Worm (Caenorhabditis elegans) whole organism, L4/young adult: ENCODE data around the gene R11F4.1.

Experiments
- W03F9.2 ChIP-seq: fragments of 150-350 bp; optimal IDR thresholded peaks from 2 replicates; lab custom pipeline; 2014; ENCODE audit warnings: missing biosample characterization, missing genetic modification characterization
- dao-5 ChIP-seq: sonication (generic microtip); optimal IDR thresholded peaks from 2 replicates; lab custom pipeline; 2016; ENCODE audit warnings: missing genotype, missing genetic modification characterization, moderate library complexity, missing compliant biosample characterization
- him-1 ChIP-seq: sonication (generic microtip); optimal IDR thresholded peaks from 2 replicates; lab custom pipeline; 2016; ENCODE audit warnings: missing genotype, missing genetic modification reagents, missing genetic modification characterization, missing compliant biosample characterization

- TF ChIP-seq him-1 (tag; lab: Kevin White, UChicago): no peak
- no peak for TF ChIP-seq dao-5 (tag; lab: Kevin White, UChicago)
- no peak for TF ChIP-seq W03F9.2 (tag; lab: Kevin White, UChicago)
Measured at ce11 chrII:4090790-4091189, 940 bp upstream of the R11F4.1 start.
